Worm (Caenorhabditis elegans) whole organism, young adult: ENCODE data around the gene skpt-1.

Source experiments
- B0019.2 ChIP-seq: fragments of 200-800 bp; sonication (Bioruptor generic); conservative IDR thresholded peaks from 2 replicates; pipeline ENCODE4 v1.3.6; 2022; ENCODE audit warnings: missing genetic modification reagents, missing genetic modification characterization, missing compliant biosample characterization
- B0261.1 ChIP-seq: sonication (generic microtip); optimal IDR thresholded peaks from 2 replicates; lab custom pipeline; 2016; ENCODE audit warnings: mild to moderate bottlenecking, missing genetic modification characterization, moderate library complexity, missing compliant biosample characterization
- B0336.3 ChIP-seq: fragments of 200-800 bp; sonication (Bioruptor generic); IDR thresholded peaks from 2 replicates; pipeline ENCODE4 v1.3.6; 2022; ENCODE audit warnings: missing genetic modification characterization, missing compliant biosample characterization
- D2030.7 ChIP-seq: fragments of 200-800 bp; sonication (Bioruptor generic); IDR thresholded peaks from 2 replicates; pipeline ENCODE4 v1.3.6; 2022; ENCODE audit warnings: missing genetic modification reagents, missing genetic modification characterization, missing compliant biosample characterization
- F22D6.2 ChIP-seq: sonication (generic microtip); optimal IDR thresholded peaks from 2 replicates; lab custom pipeline; 2016; ENCODE audit warnings: mild to moderate bottlenecking, missing genetic modification characterization, missing compliant biosample characterization
- F23B12.7 ChIP-seq: sonication (generic microtip); optimal IDR thresholded peaks from 2 replicates; lab custom pipeline; 2017; ENCODE audit warnings: missing genetic modification characterization, mild to moderate bottlenecking, missing compliant biosample characterization, antibody characterized with exemption, moderate library complexity; ENCODE audit not compliant: insufficient read depth
- F33H1.4 ChIP-seq: fragments of 200-800 bp; sonication (Bioruptor generic); IDR thresholded peaks from 2 replicates; pipeline ENCODE4 v1.3.6; 2022; ENCODE audit warnings: missing genetic modification reagents, missing genetic modification characterization, missing compliant biosample characterization
- F49E8.2 ChIP-seq: sonication (generic microtip); optimal IDR thresholded peaks from 3 replicates; lab custom pipeline; 2017; ENCODE audit warnings: missing genetic modification characterization, mild to moderate bottlenecking, missing compliant biosample characterization, antibody characterized with exemption, moderate library complexity; ENCODE audit not compliant: insufficient read depth
- F57A8.1 ChIP-seq: fragments of 200-800 bp; sonication (Bioruptor generic); optimal IDR thresholded peaks from 2 replicates; lab custom pipeline; 2018; ENCODE audit warnings: mild to moderate bottlenecking, missing genetic modification characterization, moderate library complexity, missing compliant biosample characterization
- Y56A3A.18 ChIP-seq: fragments of 200-800 bp; sonication (Bioruptor generic); IDR thresholded peaks from 2 replicates; pipeline ENCODE4 v1.3.6; 2022; ENCODE audit warnings: missing genetic modification reagents, missing genetic modification characterization, missing compliant biosample characterization
- Y79H2A.3 ChIP-seq: fragments of 200-800 bp; sonication (Bioruptor generic); conservative IDR thresholded peaks from 2 replicates; pipeline ENCODE4 v1.3.6; 2022; ENCODE audit warnings: missing genetic modification reagents, missing genetic modification characterization, missing compliant biosample characterization
- attf-6 ChIP-seq: fragments of 200-800 bp; sonication (Bioruptor generic); IDR thresholded peaks from 2 replicates; pipeline ENCODE4 v1.3.6; 2022; ENCODE audit warnings: missing genetic modification reagents, missing genetic modification characterization, missing compliant biosample characterization
- bed-2 ChIP-seq: fragments of 200-800 bp; sonication (Bioruptor generic); IDR thresholded peaks from 2 replicates; pipeline ENCODE4 v1.3.6; 2022; ENCODE audit warnings: missing genetic modification reagents, missing genetic modification characterization, missing compliant biosample characterization
- ceh-40 ChIP-seq: fragments of 200-800 bp; sonication (Bioruptor generic); IDR thresholded peaks from 2 replicates; pipeline ENCODE4 v1.3.6; 2022; ENCODE audit warnings: missing genetic modification characterization, missing compliant biosample characterization
- ceh-91 ChIP-seq: fragments of 200-800 bp; sonication (Bioruptor generic); IDR thresholded peaks from 2 replicates; pipeline ENCODE4 v1.3.6; 2022; ENCODE audit warnings: missing genetic modification reagents, missing genetic modification characterization, missing compliant biosample characterization
- chd-7 ChIP-seq: sonication (generic microtip); optimal IDR thresholded peaks from 2 replicates; lab custom pipeline; 2016; ENCODE audit warnings: mild to moderate bottlenecking, missing genetic modification characterization, moderate library complexity, missing compliant biosample characterization
- dpff-1 ChIP-seq: sonication (generic microtip); optimal IDR thresholded peaks from 2 replicates; lab custom pipeline; 2017; ENCODE audit warnings: mild to moderate bottlenecking, missing genetic modification characterization, missing compliant biosample characterization
- dpl-1 ChIP-seq: fragments of 150-350 bp; optimal IDR thresholded peaks from 2 replicates; lab custom pipeline; 2014; ENCODE audit warnings: missing biosample characterization, missing genetic modification reagents, missing genetic modification characterization
- gei-17 ChIP-seq: fragments of 200-800 bp; sonication (Bioruptor generic); optimal IDR thresholded peaks from 2 replicates; lab custom pipeline; 2018; ENCODE audit warnings: mild to moderate bottlenecking, missing genetic modification characterization, missing compliant biosample characterization
- hlh-12 ChIP-seq: sonication (generic microtip); optimal IDR thresholded peaks from 2 replicates; lab custom pipeline; 2016; ENCODE audit warnings: missing genetic modification characterization, missing compliant biosample characterization
- hmg-1.2 ChIP-seq: fragments of 200-800 bp; sonication (Bioruptor generic); IDR thresholded peaks from 2 replicates; pipeline ENCODE4 v1.3.6; 2022; ENCODE audit warnings: missing genetic modification reagents, missing genetic modification characterization, missing compliant biosample characterization
- hrde-1 ChIP-seq: sonication (generic microtip); optimal IDR thresholded peaks from 2 replicates; lab custom pipeline; 2016; ENCODE audit warnings: missing genetic modification characterization, mild to moderate bottlenecking, missing compliant biosample characterization, moderate library complexity, missing genotype, missing genetic modification reagents, borderline replicate concordance
- hsf-1 ChIP-seq: fragments of 200-800 bp; sonication (Bioruptor generic); IDR thresholded peaks from 2 replicates; pipeline ENCODE4 v1.3.6; 2022; ENCODE audit warnings: missing genetic modification reagents, missing genetic modification characterization, missing compliant biosample characterization
- lag-1 ChIP-seq: fragments of 200-800 bp; sonication (Bioruptor generic); IDR thresholded peaks from 2 replicates; pipeline ENCODE4 v1.3.6; 2022; ENCODE audit warnings: missing genetic modification reagents, missing genetic modification characterization, missing compliant biosample characterization
- let-607 ChIP-seq, 2 experiments: fragments of 200-800 bp in 1 of 2; sonication (Bioruptor generic) in 1 of 2; sonication (generic microtip) in 1 of 2; optimal IDR thresholded peaks; 2 replicates each; lab custom pipeline; 2016 to 2018; ENCODE audit warnings: mild to moderate bottlenecking in 2 of 2, missing compliant biosample characterization in 2 of 2, missing genetic modification characterization in 2 of 2, moderate library complexity in 2 of 2, missing genotype in 1 of 2
- lsl-1 ChIP-seq: fragments of 200-800 bp; sonication (Bioruptor generic); optimal IDR thresholded peaks from 2 replicates; lab custom pipeline; 2018; ENCODE audit warnings: mild to moderate bottlenecking, missing genetic modification characterization, moderate library complexity, missing compliant biosample characterization
- madf-3 ChIP-seq: fragments of 200-800 bp; sonication (Bioruptor generic); IDR thresholded peaks from 2 replicates; pipeline ENCODE4 v1.3.6; 2022; ENCODE audit warnings: missing genetic modification reagents, missing genetic modification characterization, missing compliant biosample characterization
- madf-8 ChIP-seq: fragments of 200-800 bp; sonication (Bioruptor generic); conservative IDR thresholded peaks from 2 replicates; pipeline ENCODE4 v1.3.6; 2022; ENCODE audit warnings: missing genetic modification reagents, missing genetic modification characterization, missing compliant biosample characterization
- mcd-1 ChIP-seq: fragments of 200-800 bp; sonication (Bioruptor generic); IDR thresholded peaks from 2 replicates; pipeline ENCODE4 v1.3.6; 2022; ENCODE audit warnings: missing genetic modification reagents, missing genetic modification characterization, missing compliant biosample characterization
- mes-4 ChIP-seq: sonication (generic microtip); optimal IDR thresholded peaks from 2 replicates; lab custom pipeline; 2016; ENCODE audit warnings: missing genotype, missing genetic modification characterization, missing compliant biosample characterization
- nfya-1 ChIP-seq: sonication (generic microtip); optimal IDR thresholded peaks from 2 replicates; lab custom pipeline; 2017; ENCODE audit warnings: antibody characterized with exemption, missing compliant biosample characterization, missing genetic modification characterization, borderline replicate concordance; ENCODE audit not compliant: insufficient read depth
- nfyb-1 ChIP-seq: fragments of 200-800 bp; sonication (Bioruptor generic); IDR thresholded peaks from 2 replicates; pipeline ENCODE4 v1.3.6; 2022; ENCODE audit warnings: missing genetic modification reagents, missing genetic modification characterization, missing compliant biosample characterization
- nhr-120 ChIP-seq: fragments of 200-800 bp; sonication (Bioruptor generic); IDR thresholded peaks from 2 replicates; pipeline ENCODE4 v1.3.6; 2022; ENCODE audit warnings: missing genetic modification characterization, missing compliant biosample characterization
- rcor-1 ChIP-seq: fragments of 200-800 bp; sonication (Bioruptor generic); IDR thresholded peaks from 2 replicates; pipeline ENCODE4 v1.3.6; 2022; ENCODE audit warnings: missing genetic modification reagents, missing genetic modification characterization, missing compliant biosample characterization
- sdz-38 ChIP-seq: sonication (generic microtip); optimal IDR thresholded peaks from 2 replicates; lab custom pipeline; 2016; ENCODE audit warnings: missing genotype, missing genetic modification characterization, missing compliant biosample characterization
- tbp1 ChIP-seq: fragments of 200-800 bp; sonication (Bioruptor generic); optimal IDR thresholded peaks from 2 replicates; lab custom pipeline; 2018; ENCODE audit warnings: mild to moderate bottlenecking, missing genetic modification characterization, missing compliant biosample characterization
- unc-130 ChIP-seq: sonication (generic microtip); optimal IDR thresholded peaks from 2 replicates; lab custom pipeline; 2016; ENCODE audit warnings: missing genetic modification reagents, missing genetic modification characterization, missing compliant biosample characterization
- unc-62 ChIP-seq: fragments of 150-350 bp; optimal IDR thresholded peaks from 2 replicates; lab custom pipeline; 2014; ENCODE audit warnings: missing biosample characterization, missing genetic modification reagents, missing genetic modification characterization
- zfh-2 ChIP-seq: fragments of 200-800 bp; sonication (Bioruptor generic); conservative IDR thresholded peaks from 2 replicates; pipeline ENCODE4 v1.3.6; 2022; ENCODE audit warnings: missing genetic modification reagents, missing genetic modification characterization, missing compliant biosample characterization
- ztf-3 ChIP-seq: fragments of 200-800 bp; sonication (Bioruptor generic); optimal IDR thresholded peaks from 2 replicates; lab custom pipeline; 2018; ENCODE audit warnings: mild to moderate bottlenecking, missing genetic modification characterization, missing compliant biosample characterization

The skpt-1 gene

ce11 chrIII:5472693-5473092, 24.5 kb upstream of the skpt-1 start:
- 0 out of 2 replicates have a peak, but pooled peaks have one; percentile 18 for TF ChIP-seq zfh-2 (GFP tag; lab: Robert Waterston, UW)
- no peak for TF ChIP-seq nfya-1

- TF ChIP-seq F23B12.7 = no peak
- TF ChIP-seq nfyb-1 (GFP tag; lab: Robert Waterston, UW) = peak; percentile 72; the same call in 1 of the 2 replicates
Observed at ce11 chrIII:5469090-5469489, 20.9 kb upstream of the skpt-1 start.

- TF ChIP-seq unc-130 (GFP tag; lab: Kevin White, UChicago) = no peak
- no peak for TF ChIP-seq tbp1
- TF ChIP-seq F22D6.2 (tag; lab: Kevin White, UChicago) = no peak
- TF ChIP-seq ceh-91 (GFP tag; lab: Robert Waterston, UW) = no peak
- TF ChIP-seq B0336.3 (GFP tag; lab: Robert Waterston, UW) = no peak
- TF ChIP-seq B0261.1 (tag; lab: Kevin White, UChicago) = no peak
- no peak for TF ChIP-seq hmg-1.2
- no peak for TF ChIP-seq gei-17
- no peak for TF ChIP-seq Y79H2A.3 (GFP tag; lab: Robert Waterston, UW)
- no peak for TF ChIP-seq F33H1.4 (GFP tag; lab: Robert Waterston, UW)
- TF ChIP-seq rcor-1 = no peak
- TF ChIP-seq B0019.2 (GFP tag; lab: Robert Waterston, UW) = no peak
- no peak for TF ChIP-seq lag-1 (GFP tag; lab: Robert Waterston, UW)
- no peak for TF ChIP-seq madf-3 (GFP tag; lab: Robert Waterston, UW)
- no peak for TF ChIP-seq hlh-12
- no peak for TF ChIP-seq let-607 (tag; optimal IDR thresholded peaks at IDR 0.05; lab: Kevin White, UChicago)
- no peak for TF ChIP-seq mcd-1
Observed at ce11 chrIII:5464850-5465249, 16.7 kb upstream of the skpt-1 start.

ce11 chrIII:5464077-5464476, 15.9 kb upstream of the skpt-1 start, which contains the start of gene F48E8.2:
TSS of gene F48E8.2 (plus strand) at chrIII:5464377.
- TF ChIP-seq sdz-38 (tag; lab: Kevin White, UChicago) (no peak), dpff-1 (no peak), F33H1.4 (GFP tag; lab: Robert Waterston, UW) (no peak), bed-2 (GFP tag; lab: Robert Waterston, UW) (no peak), madf-8 (GFP tag; lab: Robert Waterston, UW) (no peak), Y56A3A.18 (GFP tag; lab: Robert Waterston, UW) (no peak), hsf-1 (GFP tag; lab: Robert Waterston, UW) (no peak)
- TF ChIP-seq, all 124 proteins: peak for 0

ce11 chrIII:5461079-5461478, 12.9 kb upstream of the skpt-1 start, which contains the start of gene F48E8.3:
TSS of gene F48E8.3 (plus strand) at chrIII:5461379.
- TF ChIP-seq lsl-1 (GFP tag; lab: Kevin White, UChicago) = no peak
- TF ChIP-seq sdz-38 (tag; lab: Kevin White, UChicago) = no peak
- TF ChIP-seq D2030.7 (GFP tag; lab: Robert Waterston, UW) = no peak
- no peak for TF ChIP-seq B0261.1 (tag; lab: Kevin White, UChicago)
- TF ChIP-seq hrde-1 (tag; lab: Kevin White, UChicago) = no peak
- TF ChIP-seq nhr-120 (GFP tag; lab: Robert Waterston, UW) = no peak
- TF ChIP-seq F49E8.2 (tag; lab: Kevin White, UChicago) = no peak
- no peak for TF ChIP-seq mes-4 (tag; lab: Kevin White, UChicago)
- TF ChIP-seq attf-6 (GFP tag; lab: Robert Waterston, UW) = no peak
- TF ChIP-seq F57A8.1 (GFP tag; lab: Kevin White, UChicago) = no peak
- no peak for TF ChIP-seq nfyb-1 (GFP tag; lab: Robert Waterston, UW)
- no peak for TF ChIP-seq madf-3 (GFP tag; lab: Robert Waterston, UW)
- TF ChIP-seq B0336.3 (GFP tag; lab: Robert Waterston, UW) = no peak
- TF ChIP-seq ceh-40 (GFP tag; lab: Robert Waterston, UW) = no peak
- no peak for TF ChIP-seq chd-7 (tag; lab: Kevin White, UChicago)
- TF ChIP-seq mcd-1 = no peak
- TF ChIP-seq hmg-1.2 = no peak
- TF ChIP-seq ztf-3 (GFP tag; lab: Kevin White, UChicago) = no peak
- no peak for TF ChIP-seq unc-62
- TF ChIP-seq dpl-1 (GFP tag; lab: Kevin White, UChicago) = no peak
- TF ChIP-seq, all 124 proteins: peak for 0
